Worm (Caenorhabditis elegans) whole organism, L1 larva: ENCODE results near the gene Y39B6A.37.

Experiments used
- aly-2 ChIP-seq: fragments of 150-350 bp; optimal IDR thresholded peaks from 2 replicates; lab custom pipeline; 2014; ENCODE audit warnings: missing biosample characterization, missing genetic modification characterization
- ama-1 ChIP-seq: fragments of 150-350 bp; optimal IDR thresholded peaks from 2 replicates; lab custom pipeline; 2014
- blmp-1 ChIP-seq: fragments of 150-350 bp; optimal IDR thresholded peaks from 2 replicates; lab custom pipeline; 2014; ENCODE audit warnings: missing biosample characterization, missing genetic modification characterization
- ceh-88 ChIP-seq: fragments of 200-800 bp; sonication (Bioruptor generic); IDR thresholded peaks from 2 replicates; pipeline ENCODE4 v1.3.6; 2022; ENCODE audit warnings: missing genetic modification characterization, missing compliant biosample characterization
- elt-3 ChIP-seq, 6 experiments: fragments of 150-350 bp in 1 of 6; sonication (generic microtip); optimal IDR thresholded peaks; 2 replicates each; lab custom pipeline; 2017 to 2018; ENCODE audit warnings: missing biosample characterization in 6 of 6, missing genetic modification characterization in 6 of 6, inconsistent platforms in 1 of 6
- fos-1 ChIP-seq: fragments of 150-350 bp; optimal IDR thresholded peaks from 2 replicates; lab custom pipeline; 2014; ENCODE audit warnings: missing biosample characterization, missing genetic modification characterization
- lin-14 ChIP-seq: fragments of 200-800 bp; sonication (Bioruptor generic); optimal IDR thresholded peaks from 2 replicates; lab custom pipeline; 2018; ENCODE audit warnings: mild to moderate bottlenecking, missing genetic modification characterization, moderate library complexity, missing compliant biosample characterization
- lin-39 ChIP-seq: fragments of 150-350 bp; optimal IDR thresholded peaks from 2 replicates; lab custom pipeline; 2014; ENCODE audit warnings: missing biosample characterization, missing genetic modification reagents, missing genetic modification characterization
- lsy-2 ChIP-seq, 2 experiments: fragments of 150-350 bp; optimal IDR thresholded peaks; 2 replicates each; lab custom pipeline; 2014; ENCODE audit warnings: missing biosample characterization in 2 of 2, missing genetic modification characterization in 2 of 2
- nhr-84 ChIP-seq: sonication (generic microtip); optimal IDR thresholded peaks from 2 replicates; lab custom pipeline; 2017; ENCODE audit warnings: missing biosample characterization, missing genetic modification characterization
- snpc-4 ChIP-seq: fragments of 150-350 bp; optimal IDR thresholded peaks from 2 replicates; lab custom pipeline; 2014; ENCODE audit warnings: missing biosample characterization, missing genetic modification characterization
- zag-1 ChIP-seq: fragments of 150-350 bp; optimal IDR thresholded peaks from 2 replicates; lab custom pipeline; 2014; ENCODE audit warnings: missing biosample characterization, missing genetic modification characterization

DNA sequence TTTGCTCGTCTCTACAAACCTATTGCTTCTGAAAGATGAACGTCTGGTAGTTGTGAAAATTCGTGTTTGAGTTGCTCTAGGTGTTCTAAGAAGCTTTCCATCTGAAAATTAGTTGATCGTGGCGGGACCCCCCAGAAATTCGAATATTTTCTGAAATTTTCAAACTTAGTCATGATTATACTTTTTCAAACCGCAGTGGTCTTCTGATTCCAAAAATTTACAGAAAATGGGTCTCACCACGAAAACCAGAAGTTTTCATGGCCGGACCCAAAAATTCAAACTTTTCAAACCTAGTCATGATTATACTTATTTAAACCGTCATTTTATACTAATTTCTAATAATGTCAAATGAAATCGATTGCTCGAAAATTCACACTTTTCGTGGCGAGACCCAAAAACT is 30.6 kb upstream of the Y39B6A.37 start, which contains the start of gene ztf-20:
- TF ChIP-seq nhr-84 (no peak), lin-39 (tag; lab: Kevin White, UChicago) (no peak), ceh-88 (no peak), elt-3 (tag; optimal IDR thresholded peaks at IDR 0.05; lab: Kevin White, UChicago) (no peak), snpc-4 (no peak), ama-1 (lab: Kevin White, UChicago) (no peak), zag-1 (no peak), fos-1 (no peak), lin-14 (GFP tag; lab: Kevin White, UChicago) (no peak), blmp-1 (no peak), aly-2 (tag; lab: Kevin White, UChicago) (no peak), lsy-2 (tag; optimal IDR thresholded peaks at IDR 0.05; lab: Kevin White, UChicago) (no peak)
